Fruit fly (Drosophila melanogaster) whole organism, pupa: ENCODE measurements around the gene COX4.

Experiments
- CG9948 ChIP-seq: fragments of 200-800 bp; sonication (Bioruptor generic); optimal IDR thresholded peaks from 2 replicates; lab custom pipeline; 2018; ENCODE audit warnings: missing biosample characterization, mild to moderate bottlenecking, missing genetic modification characterization, moderate library complexity
- EcR ChIP-seq: fragments of 200-800 bp; sonication (Bioruptor generic); optimal IDR thresholded peaks from 3 replicates; lab custom pipeline; 2019; ENCODE audit warnings: missing biosample characterization, missing genetic modification characterization, mild to moderate bottlenecking, moderate library complexity, missing genetic modification reagents
- gl ChIP-seq: fragments of 200-800 bp; sonication (Bioruptor generic); optimal IDR thresholded peaks from 2 replicates; lab custom pipeline; 2018; ENCODE audit warnings: missing biosample characterization, mild to moderate bottlenecking, missing genetic modification characterization

DNA sequence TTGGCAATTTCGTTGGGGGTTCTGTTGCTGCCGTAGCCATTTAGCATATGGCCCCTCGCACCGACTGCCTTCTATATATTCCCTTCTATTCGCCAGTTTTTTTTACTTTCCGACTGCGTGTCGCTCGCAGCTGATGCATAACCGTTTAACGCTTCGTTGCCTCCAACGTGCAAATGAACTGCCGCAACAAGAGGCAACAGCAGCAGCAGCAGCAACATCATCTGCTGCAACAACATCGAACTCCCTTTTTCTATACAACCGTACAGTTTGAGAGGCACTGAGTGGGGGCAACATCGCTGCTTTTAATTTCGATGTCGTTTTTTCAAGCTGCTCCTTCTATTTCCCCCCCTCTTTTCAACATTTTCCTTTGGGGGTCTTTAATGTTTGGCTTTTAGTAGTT lies 6.3 kb upstream of the COX4 start:
- TF ChIP-seq CG9948 (tag; lab: Kevin White, UChicago) (no peak), gl (no peak), EcR (GFP tag; lab: Kevin White, UChicago) (no peak)
